Fruit fly (Drosophila melanogaster): ENCODE data around the gene CG9281.

Gene CG9281

dm6 chrX:15712409-15712808 is 2.1 kb upstream of the CG9281 start, which contains the start of gene HUWE1:
Gene HUWE1 (plus strand): TSS chrX:15712628.
- no peak for TF ChIP-seq vri (GFP tag; optimal IDR thresholded peaks at IDR 0.05)
- 0 out of 2 replicates have a peak, but pooled peaks have one; percentile 14 for TF ChIP-seq CG15336 (GFP tag; IDR thresholded peaks at IDR 0.05)
- TF ChIP-seq Sox14 (GFP tag; optimal IDR thresholded peaks at IDR 0.05) = peak; percentile 17
- no peak for TF ChIP-seq fkh (GFP tag; optimal IDR thresholded peaks at IDR 0.05)
- no peak for TF ChIP-seq CG8319 (GFP tag; optimal IDR thresholded peaks at IDR 0.05)
- no peak for TF ChIP-seq Hr38 (GFP tag; optimal IDR thresholded peaks at IDR 0.05)
- TF ChIP-seq Met (GFP tag; optimal IDR thresholded peaks at IDR 0.05) = no peak
- no peak for TF ChIP-seq cyc (GFP tag; optimal IDR thresholded peaks at IDR 0.05)
- TF ChIP-seq dsx (GFP tag; optimal IDR thresholded peaks at IDR 0.05; ENCODE audit: poor library complexity, severe bottlenecking) = peak; percentile 25
- peak; percentile 10 for TF ChIP-seq esn (GFP tag; optimal IDR thresholded peaks at IDR 0.05)
- TF ChIP-seq CG6792 (GFP tag; optimal IDR thresholded peaks at IDR 0.05) = no peak
- peak; percentile 47 for TF ChIP-seq CG6854 (GFP tag; optimal IDR thresholded peaks at IDR 0.05)

dm6 chrX:15710751-15711179 is 426 bp upstream of the CG9281 start:
- TF ChIP-seq CG10669 (GFP tag; optimal IDR thresholded peaks at IDR 0.05) = no peak
- TF ChIP-seq fkh (GFP tag; optimal IDR thresholded peaks at IDR 0.05) = peak; percentile 74
- no peak for TF ChIP-seq Lpt (GFP tag; optimal IDR thresholded peaks at IDR 0.05)
- TF ChIP-seq fd85E (GFP tag; optimal IDR thresholded peaks at IDR 0.05) = no peak
- TF ChIP-seq achi (GFP tag; optimal IDR thresholded peaks at IDR 0.05) = no peak
- TF ChIP-seq Eip78C (GFP tag) = peak; percentile 43
- peak; percentile 48 for TF ChIP-seq svp (GFP tag)
- TF ChIP-seq lz (GFP tag; optimal IDR thresholded peaks at IDR 0.05) = no peak
- no peak for TF ChIP-seq CG8119 (GFP tag; IDR thresholded peaks at IDR 0.05)
- no peak for TF ChIP-seq CG16779 (tag; optimal IDR thresholded peaks at IDR 0.05)

dm6 chrX:15709624-15709983 is 735 bp downstream of the CG9281 start:
- TF ChIP-seq esn (GFP tag; optimal IDR thresholded peaks at IDR 0.05) (peak; percentile 23), Eip75B (GFP tag; optimal IDR thresholded peaks at IDR 0.05) (peak; percentile 36), fd85E (GFP tag; optimal IDR thresholded peaks at IDR 0.05) (no peak), CG6276 (GFP tag; optimal IDR thresholded peaks at IDR 0.05) (no peak), Blimp-1 (GFP tag; optimal IDR thresholded peaks at IDR 0.05) (no peak), Sox102F (GFP tag; optimal IDR thresholded peaks at IDR 0.05) (no peak), Eip93F (GFP tag; optimal IDR thresholded peaks at IDR 0.05) (no peak), CG11902 (GFP tag; optimal IDR thresholded peaks at IDR 0.05) (peak; percentile 3), Sox14 (GFP tag; optimal IDR thresholded peaks at IDR 0.05) (peak; percentile 33), CG6808 (GFP tag; optimal IDR thresholded peaks at IDR 0.05) (peak; percentile 98), Eip78C (GFP tag) (peak; percentile 53), CG3919 (GFP tag; optimal IDR thresholded peaks at IDR 0.05) (peak; percentile 35), CG11762 (GFP tag; optimal IDR thresholded peaks at IDR 0.05; ENCODE audit: insufficient read depth) (no peak), Sox15 (GFP tag; optimal IDR thresholded peaks at IDR 0.05) (no peak), CG6792 (GFP tag; optimal IDR thresholded peaks at IDR 0.05) (peak; percentile 37), CG8319 (GFP tag; optimal IDR thresholded peaks at IDR 0.05) (peak; percentile 14), net (GFP tag; optimal IDR thresholded peaks at IDR 0.05) (no peak), OdsH (GFP tag; optimal IDR thresholded peaks at IDR 0.05) (no peak), lz (GFP tag; optimal IDR thresholded peaks at IDR 0.05) (peak; percentile 6), CG6163 (GFP tag; IDR thresholded peaks at IDR 0.05) (0 out of 3 replicates have a peak, but pooled peaks have one; percentile 30), cyc (GFP tag; optimal IDR thresholded peaks at IDR 0.05) (no peak), dac (GFP tag; optimal IDR thresholded peaks at IDR 0.05) (no peak), Hr39 (GFP tag; optimal IDR thresholded peaks at IDR 0.05) (peak; percentile 44), CG32006 (GFP tag; optimal IDR thresholded peaks at IDR 0.05) (no peak), CG15336 (GFP tag; IDR thresholded peaks at IDR 0.05) (peak; percentile 38; the same call in 1 of the 2 replicates), fkh (GFP tag; optimal IDR thresholded peaks at IDR 0.05) (no peak), CG3032 (tag; optimal IDR thresholded peaks at IDR 0.05) (peak; percentile 9), CG34406 (GFP tag; optimal IDR thresholded peaks at IDR 0.05) (no peak), achi (GFP tag; optimal IDR thresholded peaks at IDR 0.05) (peak; percentile 37), CG1621 (tag; optimal IDR thresholded peaks at IDR 0.05) (peak; percentile 28), svp (GFP tag) (peak; percentile 72)
